Fruit fly (Drosophila melanogaster): Measurements from ENCODE around the gene CG10096.

DNA sequence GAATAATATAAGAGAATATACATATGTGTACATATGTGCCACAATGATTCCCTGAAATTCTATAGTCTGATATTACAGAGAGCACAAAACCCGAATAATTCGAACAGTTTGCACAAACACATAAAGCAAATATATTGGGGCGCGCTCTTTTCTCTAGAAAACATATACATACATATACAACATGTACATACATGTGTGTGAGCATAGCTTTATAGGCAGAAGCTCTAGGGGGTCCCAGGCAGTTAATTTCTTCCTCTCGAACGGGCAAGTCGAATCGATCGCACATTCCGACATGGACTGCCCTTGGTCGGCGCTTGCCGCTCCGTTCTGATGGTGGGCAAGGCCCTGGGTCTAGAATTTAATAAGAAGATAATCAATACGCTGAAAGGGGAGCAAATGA, 23.0 kb downstream of the CG10096 start, which contains the start of gene GstD3:
- TF ChIP-seq cnc (optimal IDR thresholded peaks at IDR 0.05) (no peak), bab1 (GFP tag; optimal IDR thresholded peaks at IDR 0.05) (no peak), kay (GFP tag; ENCODE audit: borderline replicate concordance) (peak; percentile 50), tj (GFP tag; optimal IDR thresholded peaks at IDR 0.05) (no peak)
